Worm (Caenorhabditis elegans) whole organism, L4/young adult: ENCODE measurements around the gene gck-1.

ENCODE experiments used
- W03F9.2 ChIP-seq: fragments of 150-350 bp; optimal IDR thresholded peaks from 2 replicates; lab custom pipeline; 2014; ENCODE audit warnings: missing biosample characterization, missing genetic modification characterization
- dao-5 ChIP-seq: sonication (generic microtip); optimal IDR thresholded peaks from 2 replicates; lab custom pipeline; 2016; ENCODE audit warnings: missing genotype, missing genetic modification characterization, moderate library complexity, missing compliant biosample characterization
- him-1 ChIP-seq: sonication (generic microtip); optimal IDR thresholded peaks from 2 replicates; lab custom pipeline; 2016; ENCODE audit warnings: missing genotype, missing genetic modification reagents, missing genetic modification characterization, missing compliant biosample characterization

The gck-1 gene

ce11 chrV:8936791-8937475 lies 10.7 kb upstream of the gck-1 start:
- TF ChIP-seq him-1 (no peak), dao-5 (tag; lab: Kevin White, UChicago) (no peak), W03F9.2 (tag; lab: Kevin White, UChicago) (no peak)

ce11 chrV:8937476-8938249 lies 9.9 kb upstream of the gck-1 start:
- TF ChIP-seq dao-5 (tag; lab: Kevin White, UChicago) (no peak), him-1 (no peak), W03F9.2 (tag; lab: Kevin White, UChicago) (no peak)

- TF ChIP-seq him-1, result no peak
- no peak for TF ChIP-seq W03F9.2 (tag; lab: Kevin White, UChicago)
- TF ChIP-seq dao-5 (tag; lab: Kevin White, UChicago), result no peak
These were observed 9.2 kb upstream of the gck-1 start for ce11 chrV:8938445-8938844.

ce11 chrV:8938943-8939342 lies 8.7 kb upstream of the gck-1 start:
- no peak for TF ChIP-seq him-1
- no peak for TF ChIP-seq W03F9.2 (tag; lab: Kevin White, UChicago)
- TF ChIP-seq dao-5 (tag; lab: Kevin White, UChicago), result no peak

ce11 chrV:8939424-8940065 lies 8.1 kb upstream of the gck-1 start:
- TF ChIP-seq dao-5 (tag; lab: Kevin White, UChicago) (no peak), him-1 (no peak), W03F9.2 (tag; lab: Kevin White, UChicago) (no peak)

- TF ChIP-seq W03F9.2 (tag; lab: Kevin White, UChicago), result no peak
- no peak for TF ChIP-seq him-1
- TF ChIP-seq dao-5 (tag; lab: Kevin White, UChicago), result no peak
These were observed 7.2 kb upstream of the gck-1 start for ce11 chrV:8940419-8940818.

ce11 chrV:8942437-8942978 lies 5.1 kb upstream of the gck-1 start:
- no peak for TF ChIP-seq him-1
- no peak for TF ChIP-seq W03F9.2 (tag; lab: Kevin White, UChicago)
- TF ChIP-seq dao-5 (tag; lab: Kevin White, UChicago), result no peak

- TF ChIP-seq him-1 (no peak), W03F9.2 (tag; lab: Kevin White, UChicago) (no peak)
These were observed 3.6 kb upstream of the gck-1 start, which contains the start of gene T19A5.3 for ce11 chrV:8943963-8944362. Gene T19A5.3 (minus strand): TSS chrV:8944063.

- TF ChIP-seq him-1 (no peak), dao-5 (tag; lab: Kevin White, UChicago) (no peak), W03F9.2 (tag; lab: Kevin White, UChicago) (no peak)
These were observed 3.1 kb upstream of the gck-1 start for ce11 chrV:8944481-8944880.

- TF ChIP-seq W03F9.2 (tag; lab: Kevin White, UChicago), result no peak
- no peak for TF ChIP-seq dao-5 (tag; lab: Kevin White, UChicago)
- no peak for TF ChIP-seq him-1
These were observed 1.5 kb upstream of the gck-1 start for ce11 chrV:8946142-8946541.

ce11 chrV:8948365-8948764 lies 766 bp downstream of the gck-1 start:
- no peak for TF ChIP-seq dao-5 (tag; lab: Kevin White, UChicago)

- TF ChIP-seq W03F9.2 (tag; lab: Kevin White, UChicago), result no peak
- TF ChIP-seq him-1, result no peak
- TF ChIP-seq dao-5 (tag; lab: Kevin White, UChicago), result no peak
These were observed 1.4 kb downstream of the gck-1 start for ce11 chrV:8948996-8949395.

ce11 chrV:8949873-8950272 lies 2.3 kb downstream of the gck-1 start:
- TF ChIP-seq him-1, result no peak
- no peak for TF ChIP-seq W03F9.2 (tag; lab: Kevin White, UChicago)
- no peak for TF ChIP-seq dao-5 (tag; lab: Kevin White, UChicago)
